Worm (Caenorhabditis elegans): ENCODE results near the gene nep-3.

- TF ChIP-seq hmg-4 (GFP tag; optimal IDR thresholded peaks at IDR 0.05) (no peak), ama-1 (optimal IDR thresholded peaks at IDR 0.05) (no peak), ceh-36 (tag; optimal IDR thresholded peaks at IDR 0.05) (no peak), scrt-1 (GFP tag; IDR thresholded peaks at IDR 0.05) (no peak), tbx-37 (GFP tag; conservative IDR thresholded peaks at IDR 0.05) (no peak), aly-1 (tag; optimal IDR thresholded peaks at IDR 0.05) (no peak), ceh-13 (GFP tag; optimal IDR thresholded peaks at IDR 0.05) (no peak), sea-1 (GFP tag; conservative IDR thresholded peaks at IDR 0.05) (no peak), flt-1 (GFP tag; IDR thresholded peaks at IDR 0.05) (no peak), pes-1 (GFP tag; IDR thresholded peaks at IDR 0.05) (no peak), tbx-11 (GFP tag; IDR thresholded peaks at IDR 0.05) (no peak), ets-7 (tag; optimal IDR thresholded peaks at IDR 0.05) (no peak), F13C5.2 (tag; optimal IDR thresholded peaks at IDR 0.05) (no peak)
Observed at ce11 chrII:3922696-3923095, 45.7 kb upstream of the nep-3 start.

Measured in whole organism, early embryonic.